Worm (Caenorhabditis elegans) whole organism, midembryonic: ENCODE results near the gene C37C3.9.

Experiments
- T22C8.4 ChIP-seq: fragments of 200-800 bp; sonication (Bioruptor generic); IDR thresholded peaks from 2 replicates; pipeline ENCODE4 v1.3.6; 2022; ENCODE audit warnings: missing genetic modification characterization, missing compliant biosample characterization
- cog-1 ChIP-seq: sonication (generic microtip); optimal IDR thresholded peaks from 2 replicates; lab custom pipeline; 2016; ENCODE audit warnings: missing genetic modification characterization, missing compliant biosample characterization
- flt-1 ChIP-seq: fragments of 200-800 bp; sonication (Bioruptor generic); IDR thresholded peaks from 2 replicates; pipeline ENCODE4 v1.3.6; 2022; ENCODE audit warnings: missing genetic modification characterization, missing compliant biosample characterization
- klf-2 ChIP-seq: fragments of 200-800 bp; sonication (Bioruptor generic); conservative IDR thresholded peaks from 2 replicates; pipeline ENCODE4 v1.3.6; 2022; ENCODE audit warnings: missing genetic modification reagents, missing genetic modification characterization, missing compliant biosample characterization
- med-1 ChIP-seq: sonication (generic microtip); optimal IDR thresholded peaks from 2 replicates; lab custom pipeline; 2017; ENCODE audit warnings: missing genetic modification characterization, mild to moderate bottlenecking, missing compliant biosample characterization, antibody characterized with exemption, missing genetic modification reagents; ENCODE audit not compliant: insufficient read depth
- ref-1 ChIP-seq: fragments of 200-800 bp; sonication (Bioruptor generic); conservative IDR thresholded peaks from 2 replicates; pipeline ENCODE4 v1.3.6; 2022; ENCODE audit warnings: missing genetic modification reagents, missing genetic modification characterization, missing compliant biosample characterization
- tab-1 ChIP-seq: fragments of 200-800 bp; sonication (Bioruptor generic); IDR thresholded peaks from 2 replicates; pipeline ENCODE4 v1.3.6; 2022; ENCODE audit warnings: missing genetic modification characterization, missing compliant biosample characterization
- ztf-23 ChIP-seq: fragments of 200-800 bp; sonication (Bioruptor generic); IDR thresholded peaks from 2 replicates; pipeline ENCODE4 v1.3.6; 2022; ENCODE audit warnings: missing genetic modification reagents, missing genetic modification characterization, missing compliant biosample characterization
- ztf-29 ChIP-seq: fragments of 200-800 bp; sonication (Bioruptor generic); IDR thresholded peaks from 2 replicates; pipeline ENCODE4 v1.3.6; 2022; ENCODE audit warnings: missing genetic modification reagents, missing genetic modification characterization, missing compliant biosample characterization

Gene C37C3.9

DNA sequence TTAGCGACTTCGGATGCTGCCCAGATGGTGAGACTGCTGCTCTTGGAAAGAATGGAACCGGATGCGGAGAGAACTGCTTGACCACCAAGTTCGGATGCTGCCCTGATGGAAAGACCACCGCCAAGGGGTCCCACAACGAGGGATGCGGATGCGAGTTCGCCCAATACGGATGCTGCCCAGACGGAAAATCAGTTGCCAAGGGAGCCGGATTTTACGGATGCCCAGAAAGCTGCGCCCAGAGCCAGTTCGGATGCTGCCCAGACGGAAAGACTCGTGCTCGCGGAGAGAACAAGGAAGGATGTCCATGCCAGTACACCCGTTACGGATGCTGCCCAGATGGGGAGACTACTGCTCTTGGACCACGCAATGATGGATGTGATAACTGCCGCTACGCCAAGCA, 23.5 kb downstream of the C37C3.9 start:
- TF ChIP-seq med-1: no peak
- TF ChIP-seq tab-1: no peak
- no peak for TF ChIP-seq T22C8.4
- TF ChIP-seq flt-1 (GFP tag; lab: Robert Waterston, UW): no peak
- no peak for TF ChIP-seq cog-1 (tag; lab: Kevin White, UChicago)
- no peak for TF ChIP-seq klf-2

DNA sequence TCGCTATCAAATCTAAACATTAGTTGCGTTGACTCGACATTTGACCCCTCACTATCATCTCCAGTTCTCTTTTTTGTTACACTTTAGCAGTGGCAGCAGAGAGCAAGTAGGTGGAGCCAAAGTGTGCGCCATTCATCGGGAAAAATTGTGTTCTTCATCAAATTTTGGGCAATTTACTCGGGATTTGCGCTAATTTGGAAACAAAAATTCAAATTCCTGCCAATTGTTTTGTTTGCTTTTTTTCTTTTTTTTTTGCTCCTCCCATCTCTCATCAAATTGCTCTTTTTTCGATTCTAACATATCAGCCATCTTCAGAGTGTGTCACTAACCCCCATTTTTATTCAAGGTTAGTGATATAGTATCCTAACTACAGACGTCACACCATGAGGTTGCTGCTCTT, 27.6 kb downstream of the C37C3.9 start, which contains the start of gene mig-6:
Gene mig-6, plus strand, starts transcription at position 301 of the 400 bp plus-strand sequence.
- TF ChIP-seq flt-1 (GFP tag; lab: Robert Waterston, UW) (no peak), med-1 (no peak), klf-2 (no peak), ztf-23 (no peak), T22C8.4 (no peak), ztf-29 (GFP tag; lab: Robert Waterston, UW) (no peak)

DNA sequence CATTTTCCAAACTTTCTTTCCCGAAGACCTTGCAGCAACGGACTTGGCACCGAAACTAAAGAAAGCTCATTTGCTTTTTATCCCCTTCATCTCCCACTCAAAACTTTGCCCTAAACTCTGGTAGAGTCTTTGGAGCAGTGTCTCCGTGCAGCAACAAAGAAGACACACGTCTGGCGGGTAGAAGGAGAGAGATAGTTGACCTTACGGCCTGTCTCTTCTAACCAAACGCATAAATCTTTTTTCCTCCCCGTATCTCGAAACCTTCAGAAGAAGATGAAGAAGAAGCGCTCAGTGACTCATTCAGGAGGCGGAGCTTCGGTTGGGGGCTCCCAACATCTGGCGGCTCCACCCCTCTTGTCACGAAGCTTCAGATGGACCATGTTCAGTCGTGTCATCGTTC, 28.1 kb downstream of the C37C3.9 start:
- no peak for TF ChIP-seq flt-1 (GFP tag; lab: Robert Waterston, UW)
- TF ChIP-seq klf-2: no peak
- no peak for TF ChIP-seq ztf-23
- no peak for TF ChIP-seq cog-1 (tag; lab: Kevin White, UChicago)
- no peak for TF ChIP-seq tab-1
- no peak for TF ChIP-seq med-1
- no peak for TF ChIP-seq ztf-29 (GFP tag; lab: Robert Waterston, UW)
- TF ChIP-seq ref-1 (GFP tag; lab: Robert Waterston, UW): no peak
- TF ChIP-seq T22C8.4: no peak

DNA sequence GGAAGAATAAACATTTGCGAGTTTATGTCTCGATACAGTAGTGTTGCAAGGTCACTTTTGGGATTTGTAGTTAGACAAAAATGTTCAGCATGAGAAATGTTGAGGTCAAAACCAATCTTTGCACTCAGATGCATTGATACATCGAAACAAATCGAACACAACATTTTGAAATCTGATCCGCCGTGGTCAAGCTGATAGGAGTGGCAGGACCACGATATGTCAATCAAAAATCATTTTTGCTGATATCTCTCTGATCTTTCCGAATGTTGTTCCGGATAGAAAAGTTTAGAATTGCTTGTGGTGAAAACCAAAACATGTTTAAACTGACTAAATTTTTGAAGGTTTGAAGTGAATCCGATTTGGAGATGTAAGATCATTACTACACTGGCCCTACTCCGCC, 28.7 kb downstream of the C37C3.9 start:
- no peak for TF ChIP-seq ztf-23
- no peak for TF ChIP-seq med-1
- TF ChIP-seq klf-2: no peak
- no peak for TF ChIP-seq tab-1
- TF ChIP-seq cog-1 (tag; lab: Kevin White, UChicago): no peak
- no peak for TF ChIP-seq flt-1 (GFP tag; lab: Robert Waterston, UW)
- TF ChIP-seq T22C8.4: no peak
- no peak for TF ChIP-seq ref-1 (GFP tag; lab: Robert Waterston, UW)
- TF ChIP-seq ztf-29 (GFP tag; lab: Robert Waterston, UW): no peak

DNA sequence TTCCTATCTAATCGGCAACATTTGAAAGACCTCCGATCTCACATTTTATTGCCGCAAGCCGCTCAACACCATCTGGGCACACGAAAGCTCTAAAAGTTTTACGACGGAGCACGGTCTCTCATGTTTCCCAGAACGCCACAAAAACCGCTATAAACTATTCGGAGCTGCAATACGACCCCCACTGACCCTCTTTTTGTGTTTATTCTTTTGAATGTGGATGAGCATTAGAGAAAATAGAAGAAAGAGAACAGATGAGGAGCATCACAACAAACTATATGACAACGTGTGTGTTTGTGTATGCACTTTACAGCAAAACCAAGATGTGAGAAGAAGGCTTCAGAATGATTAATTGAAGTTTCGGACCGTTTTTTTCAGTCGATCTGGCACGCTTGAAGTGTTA, 30.4 kb downstream of the C37C3.9 start:
- TF ChIP-seq med-1 (no peak), flt-1 (GFP tag; lab: Robert Waterston, UW) (no peak), klf-2 (no peak), ztf-23 (no peak), tab-1 (no peak)

DNA sequence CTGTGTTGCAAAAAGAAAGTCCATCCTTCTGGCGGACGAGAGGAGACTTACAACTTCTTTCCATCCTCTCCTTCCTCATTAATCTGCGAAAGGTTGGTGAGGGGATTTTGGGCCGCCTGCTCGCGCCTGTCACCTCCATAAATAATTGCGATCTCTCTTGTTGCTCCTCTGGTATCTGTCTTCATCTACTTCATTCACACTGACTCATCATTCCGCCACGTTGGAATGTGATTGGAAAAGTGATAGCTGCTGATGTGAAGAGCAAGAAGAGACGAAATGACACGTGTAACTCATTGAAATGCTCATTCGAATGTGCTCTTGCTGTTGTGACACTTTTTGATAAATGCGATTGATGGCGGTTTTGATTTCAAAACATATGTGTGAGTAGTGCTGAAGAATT, 31.8 kb downstream of the C37C3.9 start:
- TF ChIP-seq tab-1: no peak
- TF ChIP-seq T22C8.4: no peak
- no peak for TF ChIP-seq flt-1 (GFP tag; lab: Robert Waterston, UW)
- no peak for TF ChIP-seq cog-1 (tag; lab: Kevin White, UChicago)
- no peak for TF ChIP-seq med-1
- no peak for TF ChIP-seq ztf-29 (GFP tag; lab: Robert Waterston, UW)
- TF ChIP-seq klf-2: no peak
- TF ChIP-seq ref-1 (GFP tag; lab: Robert Waterston, UW): no peak

DNA sequence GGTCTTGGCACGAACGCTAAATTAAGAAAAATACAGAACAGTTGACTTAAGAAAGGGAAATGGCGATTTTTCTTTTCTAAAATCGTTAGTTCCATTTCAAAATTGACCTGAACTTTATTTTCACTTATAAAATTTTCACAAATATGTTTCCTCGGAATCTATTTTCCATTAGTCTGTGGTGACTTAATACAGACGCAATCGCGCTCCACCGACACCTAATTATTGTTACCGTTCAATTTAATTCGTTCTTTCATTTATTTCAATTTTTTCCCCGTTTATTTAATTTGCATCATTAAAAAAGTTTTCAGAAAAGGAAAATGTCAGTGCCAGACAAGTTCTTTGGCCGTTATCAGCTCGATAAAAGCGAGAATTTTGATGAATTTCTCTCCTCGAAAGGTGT, 34.2 kb downstream of the C37C3.9 start, which contains the start of gene lbp-4:
Gene lbp-4, plus strand, starts transcription at position 309 of the 400 bp plus-strand sequence.
- TF ChIP-seq tab-1: no peak
- no peak for TF ChIP-seq ref-1 (GFP tag; lab: Robert Waterston, UW)
- TF ChIP-seq ztf-23: no peak
- no peak for TF ChIP-seq klf-2
- no peak for TF ChIP-seq ztf-29 (GFP tag; lab: Robert Waterston, UW)
- TF ChIP-seq T22C8.4: no peak
- no peak for TF ChIP-seq flt-1 (GFP tag; lab: Robert Waterston, UW)
- no peak for TF ChIP-seq cog-1 (tag; lab: Kevin White, UChicago)
- TF ChIP-seq med-1: no peak

DNA sequence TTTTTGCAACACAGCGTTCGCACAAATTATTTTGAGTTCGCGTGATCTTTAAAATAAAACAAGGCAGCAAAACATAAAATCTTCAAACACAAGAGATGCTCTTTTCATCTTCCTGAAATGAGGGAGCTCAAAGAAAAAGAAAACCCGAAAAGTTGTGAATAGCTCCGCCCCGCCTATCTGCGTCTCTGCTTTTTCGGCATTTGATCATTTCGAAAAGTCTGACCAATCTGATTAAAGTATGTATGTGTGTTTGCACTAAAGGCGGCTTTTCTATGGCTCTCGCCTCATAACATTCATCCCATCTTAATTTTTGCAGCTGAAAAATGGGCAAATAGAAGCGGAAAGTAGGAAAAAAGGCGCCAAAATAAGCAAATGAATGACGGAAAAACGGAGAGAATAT, 34.9 kb downstream of the C37C3.9 start:
- TF ChIP-seq flt-1 (GFP tag; lab: Robert Waterston, UW) (no peak), tab-1 (no peak), med-1 (no peak), klf-2 (no peak), ztf-29 (GFP tag; lab: Robert Waterston, UW) (no peak), ref-1 (GFP tag; lab: Robert Waterston, UW) (no peak), T22C8.4 (no peak), cog-1 (tag; lab: Kevin White, UChicago) (no peak), ztf-23 (no peak)

DNA sequence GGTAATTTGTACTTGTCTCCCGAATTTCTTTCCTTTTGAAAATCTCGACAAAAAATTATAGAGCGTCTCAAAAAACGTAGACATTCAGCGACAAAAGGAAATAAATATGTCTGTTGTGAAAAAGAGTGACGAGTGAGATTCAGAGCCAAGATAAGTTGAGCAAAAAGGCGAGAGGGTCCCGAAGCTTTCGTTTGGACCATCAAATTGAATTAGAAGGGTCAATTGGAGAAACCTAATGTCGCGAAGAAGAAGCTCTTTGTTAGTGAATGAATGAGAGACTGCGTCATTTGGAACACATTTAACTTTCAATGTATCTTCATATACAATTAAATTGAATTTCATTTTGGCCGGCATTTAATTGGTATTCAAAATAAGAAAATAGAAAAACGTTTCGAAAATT, 38.0 kb downstream of the C37C3.9 start:
- TF ChIP-seq cog-1 (tag; lab: Kevin White, UChicago) (no peak), med-1 (no peak), ref-1 (GFP tag; lab: Robert Waterston, UW) (no peak), klf-2 (no peak), tab-1 (no peak), ztf-23 (no peak), T22C8.4 (no peak), flt-1 (GFP tag; lab: Robert Waterston, UW) (no peak), ztf-29 (GFP tag; lab: Robert Waterston, UW) (no peak)

DNA sequence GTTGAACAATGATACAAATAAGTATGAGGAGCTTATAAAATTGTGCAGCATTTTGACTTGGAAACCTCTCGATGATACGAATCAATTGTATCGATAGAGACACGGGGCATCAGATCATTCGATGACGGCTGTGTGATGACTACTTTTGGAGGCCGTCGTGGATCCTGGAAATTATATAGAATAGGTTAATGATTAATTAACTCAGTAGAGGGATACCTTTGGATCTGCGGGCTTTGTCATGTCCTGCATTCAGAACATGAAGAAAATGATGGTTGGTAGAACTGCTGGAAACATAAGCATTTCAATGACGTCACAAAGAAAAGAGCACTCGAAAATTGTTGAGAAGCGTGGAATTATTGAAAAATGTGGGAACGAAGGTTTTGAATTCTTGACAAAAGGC, 39.9 kb downstream of the C37C3.9 start, which contains the start of gene ZK742.6:
Gene ZK742.6, minus strand, starts transcription at position 342 of the 400 bp plus-strand sequence.
- TF ChIP-seq ztf-29 (GFP tag; lab: Robert Waterston, UW) (no peak), klf-2 (no peak), med-1 (no peak), ref-1 (GFP tag; lab: Robert Waterston, UW) (no peak), cog-1 (tag; lab: Kevin White, UChicago) (no peak), T22C8.4 (no peak), ztf-23 (no peak), tab-1 (no peak), flt-1 (GFP tag; lab: Robert Waterston, UW) (no peak)

DNA sequence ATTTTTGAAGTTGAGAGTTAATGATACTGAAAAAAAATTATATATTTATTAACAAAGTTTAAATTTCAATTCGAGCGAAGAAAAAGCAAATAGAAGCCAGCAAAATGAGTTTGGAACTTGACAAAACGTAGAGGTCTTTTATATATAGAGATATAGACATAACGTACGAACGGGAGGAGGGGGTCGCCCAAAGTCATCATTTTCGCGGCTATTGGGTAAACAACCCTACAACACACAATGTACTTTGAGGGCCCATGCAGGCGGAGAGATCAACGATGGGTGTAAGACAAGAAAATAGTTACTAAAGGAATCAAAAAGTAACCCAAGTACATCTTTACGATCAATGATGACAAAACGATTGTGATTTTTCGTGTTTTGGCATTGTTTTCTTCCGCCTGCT, 42.7 kb downstream of the C37C3.9 start, which contains the start of gene ZK742.4:
Gene ZK742.4, minus strand, starts transcription at position 35 of the 400 bp plus-strand sequence.
- TF ChIP-seq cog-1 (tag; lab: Kevin White, UChicago) (no peak), tab-1 (no peak), med-1 (no peak), flt-1 (GFP tag; lab: Robert Waterston, UW) (no peak), ref-1 (GFP tag; lab: Robert Waterston, UW) (no peak), klf-2 (no peak), ztf-29 (GFP tag; lab: Robert Waterston, UW) (no peak), ztf-23 (no peak), T22C8.4 (no peak)
